Worm (Caenorhabditis elegans) whole organism, mixed stage, embryonic: ENCODE measurements around the gene M02D8.2.

Source experiments
- ceh-43 ChIP-seq: fragments of 200-800 bp; sonication (Bioruptor generic); optimal IDR thresholded peaks from 2 replicates; lab custom pipeline; 2018; ENCODE audit warnings: mild to moderate bottlenecking, missing genetic modification characterization, moderate library complexity, missing compliant biosample characterization
- ces-1 ChIP-seq: fragments of 150-350 bp; optimal IDR thresholded peaks from 2 replicates; lab custom pipeline; 2014; ENCODE audit warnings: missing biosample characterization, missing genetic modification reagents, missing genetic modification characterization
- lin-32 ChIP-seq: fragments of 200-800 bp; sonication (Bioruptor generic); optimal IDR thresholded peaks from 2 replicates; lab custom pipeline; 2018; ENCODE audit warnings: mild to moderate bottlenecking, missing genetic modification characterization, missing compliant biosample characterization
- mab-5 ChIP-seq: fragments of 150-350 bp; optimal IDR thresholded peaks from 2 replicates; lab custom pipeline; 2014; ENCODE audit warnings: missing biosample characterization, missing genetic modification characterization
- nhr-2 ChIP-seq: fragments of 150-350 bp; optimal IDR thresholded peaks from 2 replicates; lab custom pipeline; 2014; ENCODE audit warnings: missing biosample characterization, missing genetic modification characterization
- pha-4 ChIP-seq: fragments of 150-350 bp; optimal IDR thresholded peaks from 2 replicates; lab custom pipeline; 2018; ENCODE audit warnings: missing biosample characterization, missing genetic modification reagents, missing genetic modification characterization
- tbx-8 ChIP-seq: fragments of 200-800 bp; sonication (Bioruptor generic); optimal IDR thresholded peaks from 2 replicates; lab custom pipeline; 2018; ENCODE audit warnings: mild to moderate bottlenecking, missing genetic modification characterization, moderate library complexity, missing compliant biosample characterization
- unc-62 ChIP-seq: fragments of 150-350 bp; optimal IDR thresholded peaks from 2 replicates; lab custom pipeline; 2014; ENCODE audit warnings: missing biosample characterization, missing genetic modification reagents, missing genetic modification characterization
- zip-8 ChIP-seq: fragments of 150-350 bp; optimal IDR thresholded peaks from 2 replicates; lab custom pipeline; 2014; ENCODE audit warnings: missing biosample characterization, missing genetic modification characterization

DNA sequence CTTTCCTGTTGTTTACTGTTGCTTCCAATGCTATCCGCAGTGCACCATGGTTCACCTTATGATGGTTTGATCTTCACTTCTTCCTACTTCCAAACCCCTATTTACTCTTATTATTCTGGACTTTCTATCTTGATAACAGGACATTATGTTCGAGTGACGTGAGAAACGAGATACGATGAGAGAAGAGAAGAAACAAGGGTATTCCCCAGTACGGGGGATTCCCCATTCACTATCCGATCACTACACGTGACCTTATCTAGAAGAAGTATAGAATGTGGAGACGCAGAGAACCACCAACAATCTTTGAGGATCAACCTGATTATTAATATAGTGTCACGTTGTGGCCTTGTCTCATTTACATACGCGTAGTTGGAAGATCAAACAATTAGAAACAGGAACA, 13.1 kb downstream of the M02D8.2 start:
- TF ChIP-seq tbx-8 (GFP tag; lab: Kevin White, UChicago) (no peak), unc-62 (GFP tag; lab: Kevin White, UChicago) (peak; percentile 47), nhr-2 (tag; lab: Kevin White, UChicago) (no peak), zip-8 (tag; lab: Kevin White, UChicago) (no peak), ceh-43 (GFP tag; lab: Kevin White, UChicago) (no peak), mab-5 (no peak), lin-32 (GFP tag; lab: Kevin White, UChicago) (no peak), pha-4 (tag; lab: Kevin White, UChicago) (no peak), ces-1 (GFP tag; lab: Kevin White, UChicago) (no peak)
